ENCODE assay signal across 4 fruit fly cellular contexts in the genomic region with DNA sequence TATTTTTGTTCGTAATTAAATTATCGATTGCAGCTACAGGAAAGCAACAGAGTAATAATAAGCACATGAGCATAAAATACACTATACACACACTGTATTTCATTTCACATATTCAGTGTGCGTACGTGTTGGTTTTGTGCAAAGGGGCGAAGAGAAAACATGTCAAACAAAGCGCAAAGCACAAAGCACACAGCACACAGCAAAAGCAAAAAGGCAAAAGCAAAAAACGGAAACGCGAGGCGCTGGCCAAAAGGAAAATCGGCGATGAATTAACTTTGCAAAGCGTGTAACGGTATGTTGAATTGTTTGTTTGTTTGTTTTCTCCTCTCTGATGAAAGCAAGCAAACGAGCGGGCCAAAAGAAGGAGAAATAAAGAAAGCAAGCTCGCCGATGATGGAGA.
A peak's percentile ranks its signal among the peaks of the same experiment; 100 is the strongest.
TF ChIP-seq lines count a peak whose summit lies in the region.

No protein-coding gene starts in this region.

- no peak for TF ChIP-seq CTCF in whole organism, embryonic (GFP tag; optimal IDR thresholded peaks at IDR 0.05; lab: Kevin White, UChicago)

TF ChIP-seq in whole organism, embryonic, 481 proteins besides CTCF, POLR2A, EP300 and RAD21:
- no peak for TF ChIP-seq CG9876 (GFP tag; optimal IDR thresholded peaks at IDR 0.05; lab: Kevin White, UChicago)
- TF ChIP-seq Ets65A (GFP tag; lab: Kevin White, UChicago), result peak; percentile 35
- TF ChIP-seq lbe (GFP tag; optimal IDR thresholded peaks at IDR 0.05; lab: Kevin White, UChicago), result no peak
- no peak for TF ChIP-seq lov (optimal IDR thresholded peaks at IDR 0.05; lab: Kevin White, UChicago)
- TF ChIP-seq lov (GFP tag; IDR thresholded peaks at IDR 0.05; lab: Robert Waterston, UW), result no peak
- TF ChIP-seq pum (GFP tag; optimal IDR thresholded peaks at IDR 0.05; lab: Kevin White, UChicago), result no peak
- no peak for TF ChIP-seq D19B (GFP tag; optimal IDR thresholded peaks at IDR 0.05; lab: Kevin White, UChicago)
- no peak for TF ChIP-seq CG6654 (GFP tag; optimal IDR thresholded peaks at IDR 0.05; lab: Kevin White, UChicago)
- 0 out of 2 replicates have a peak, but pooled peaks have one; percentile 33 for TF ChIP-seq vvl (GFP tag; IDR thresholded peaks at IDR 0.05; lab: Robert Waterston, UW)
- no peak for TF ChIP-seq crol (GFP tag; IDR thresholded peaks at IDR 0.05; lab: Robert Waterston, UW)
- TF ChIP-seq CG3407 (GFP tag; optimal IDR thresholded peaks at IDR 0.05; lab: Kevin White, UChicago), result no peak

TF ChIP-seq in whole organism, prepupa, 60 proteins besides CTCF, POLR2A, EP300 and RAD21 (continues in another document):
- TF ChIP-seq Sox102F (GFP tag; optimal IDR thresholded peaks at IDR 0.05; lab: Kevin White, UChicago) (peak; percentile 16), Eip93F (GFP tag; optimal IDR thresholded peaks at IDR 0.05; lab: Kevin White, UChicago) (peak; percentile 16), CG7368 (GFP tag; optimal IDR thresholded peaks at IDR 0.05; lab: Kevin White, UChicago) (no peak), CG3032 (tag; optimal IDR thresholded peaks at IDR 0.05; lab: Kevin White, UChicago) (no peak), Ets96B (tag; optimal IDR thresholded peaks at IDR 0.05; lab: Kevin White, UChicago) (no peak), Sox15 (GFP tag; optimal IDR thresholded peaks at IDR 0.05; lab: Kevin White, UChicago) (no peak), CG31627 (GFP tag; optimal IDR thresholded peaks at IDR 0.05; lab: Kevin White, UChicago) (no peak), Hr4 (GFP tag; optimal IDR thresholded peaks at IDR 0.05; lab: Kevin White, UChicago) (no peak), spab (GFP tag; optimal IDR thresholded peaks at IDR 0.05; lab: Kevin White, UChicago) (no peak), fkh (GFP tag; optimal IDR thresholded peaks at IDR 0.05; lab: Kevin White, UChicago) (peak; percentile 35), fd59A (GFP tag; optimal IDR thresholded peaks at IDR 0.05; lab: Kevin White, UChicago) (no peak), Sox14 (GFP tag; optimal IDR thresholded peaks at IDR 0.05; lab: Kevin White, UChicago) (peak; percentile 33), vri (GFP tag; optimal IDR thresholded peaks at IDR 0.05; lab: Kevin White, UChicago) (no peak), Met (GFP tag; optimal IDR thresholded peaks at IDR 0.05; lab: Kevin White, UChicago) (no peak), salr (GFP tag; optimal IDR thresholded peaks at IDR 0.05; lab: Kevin White, UChicago) (no peak), CG6163 (GFP tag; IDR thresholded peaks at IDR 0.05; lab: Robert Waterston, UW) (peak; percentile 64; the same call in 2 of the 3 replicates), CG3919 (GFP tag; optimal IDR thresholded peaks at IDR 0.05; lab: Kevin White, UChicago) (no peak), Eip75B (GFP tag; optimal IDR thresholded peaks at IDR 0.05; lab: Kevin White, UChicago) (no peak), ss (GFP tag; optimal IDR thresholded peaks at IDR 0.05; lab: Kevin White, UChicago) (no peak), OdsH (GFP tag; optimal IDR thresholded peaks at IDR 0.05; lab: Kevin White, UChicago) (no peak), CG8319 (GFP tag; optimal IDR thresholded peaks at IDR 0.05; lab: Kevin White, UChicago) (no peak), eg (GFP tag; IDR thresholded peaks at IDR 0.05; lab: Robert Waterston, UW) (peak; percentile 50; the same call in 1 of the 3 replicates), CG10631 (GFP tag; optimal IDR thresholded peaks at IDR 0.05; lab: Kevin White, UChicago) (no peak), Smox (GFP tag; optimal IDR thresholded peaks at IDR 0.05; lab: Kevin White, UChicago) (no peak), CG11762 (GFP tag; optimal IDR thresholded peaks at IDR 0.05; lab: Kevin White, UChicago; ENCODE audit: insufficient read depth) (no peak), Blimp-1 (GFP tag; optimal IDR thresholded peaks at IDR 0.05; lab: Kevin White, UChicago) (peak; percentile 9)

TF ChIP-seq in whole organism, pupa, 21 proteins besides CTCF, POLR2A, EP300 and RAD21:
- no peak for TF ChIP-seq CG14655 (GFP tag; optimal IDR thresholded peaks at IDR 0.05; lab: Kevin White, UChicago)
- 0 out of 2 replicates have a peak, but pooled peaks have one; percentile 12 for TF ChIP-seq CG12605 (GFP tag; IDR thresholded peaks at IDR 0.05; lab: Robert Waterston, UW)
- TF ChIP-seq CG15710 (tag; optimal IDR thresholded peaks at IDR 0.05; lab: Kevin White, UChicago), result no peak
- TF ChIP-seq CG32121 (GFP tag; IDR thresholded peaks at IDR 0.05; lab: Robert Waterston, UW), result 0 out of 2 replicates have a peak, but pooled peaks have one; percentile 25
- TF ChIP-seq CG4496 (GFP tag; IDR thresholded peaks at IDR 0.05; lab: Robert Waterston, UW), result no peak; the same call in 2 of the 3 replicates

TF ChIP-seq in whole organism, wandering third instar larva, 38 proteins besides CTCF, POLR2A, EP300 and RAD21:
- no peak for TF ChIP-seq h (GFP tag; optimal IDR thresholded peaks at IDR 0.05; lab: Kevin White, UChicago)
- TF ChIP-seq psq (GFP tag; optimal IDR thresholded peaks at IDR 0.05; lab: Kevin White, UChicago), result peak; percentile 77

Comparison
In these comparisons a context has a peak if more than half of its experiments do, and no peak if none do; other contexts are left out.
1. Of the 7 proteins assayed by ChIP-seq in both whole organism, embryonic and whole organism, prepupa: peak only in whole organism, embryonic: none; only in whole organism, prepupa: Blimp-1, CG6854 and Sox102F; in both: none; in neither: 4.